Worm (Caenorhabditis elegans): ENCODE results near the gene F37C12.14.

- TF ChIP-seq tbx-11 (GFP tag; IDR thresholded peaks at IDR 0.05) = no peak
- no peak for TF ChIP-seq ama-1 (optimal IDR thresholded peaks at IDR 0.05)
- TF ChIP-seq B0310.2 (tag; optimal IDR thresholded peaks at IDR 0.05) = no peak
- TF ChIP-seq flt-1 (GFP tag; IDR thresholded peaks at IDR 0.05) = no peak
- no peak for TF ChIP-seq tra-4 (tag; optimal IDR thresholded peaks at IDR 0.05)
Measured at ce11 chrIII:7185473-7185872, at the start of gene F37C12.14.

Measured in whole organism, early embryonic.